Worm (Caenorhabditis elegans) whole organism, L4 larva: ENCODE measurements around the gene gcy-20.

ENCODE experiments used
- F10B5.3 ChIP-seq: sonication (generic microtip); optimal IDR thresholded peaks from 2 replicates; lab custom pipeline; 2016; ENCODE audit warnings: mild to moderate bottlenecking, missing genetic modification characterization, missing compliant biosample characterization
- F49E8.2 ChIP-seq: sonication (generic microtip); optimal IDR thresholded peaks from 2 replicates; lab custom pipeline; 2016; ENCODE audit warnings: missing compliant biosample characterization, mild to moderate bottlenecking, missing genetic modification characterization, borderline replicate concordance
- R02D3.7 ChIP-seq: fragments of 150-350 bp; sonication (generic microtip); optimal IDR thresholded peaks from 3 replicates; lab custom pipeline; 2014; ENCODE audit warnings: missing biosample characterization, missing genetic modification characterization
- T26A8.4 ChIP-seq: fragments of 200-800 bp; sonication (Bioruptor generic); IDR thresholded peaks from 2 replicates; pipeline ENCODE4 v1.3.6; 2022; ENCODE audit warnings: missing genetic modification characterization, missing compliant biosample characterization
- Y48G9A.11 ChIP-seq: fragments of 200-800 bp; sonication (Bioruptor generic); IDR thresholded peaks from 2 replicates; pipeline ENCODE4 v1.3.6; 2022; ENCODE audit warnings: missing genetic modification reagents, missing genetic modification characterization, missing compliant biosample characterization
- Y5F2A.4 ChIP-seq: fragments of 200-800 bp; sonication (Bioruptor generic); optimal IDR thresholded peaks from 2 replicates; lab custom pipeline; 2018; ENCODE audit warnings: mild to moderate bottlenecking, missing genetic modification characterization, missing compliant biosample characterization
- attf-4 ChIP-seq: sonication (generic microtip); optimal IDR thresholded peaks from 3 replicates; lab custom pipeline; 2017; ENCODE audit warnings: missing biosample characterization, missing genetic modification characterization
- ceh-28 ChIP-seq: fragments of 150-350 bp; optimal IDR thresholded peaks from 2 replicates; lab custom pipeline; 2014; ENCODE audit warnings: missing biosample characterization, missing genetic modification reagents, missing genetic modification characterization
- ceh-44 ChIP-seq: fragments of 200-800 bp; sonication (Bioruptor generic); IDR thresholded peaks from 2 replicates; pipeline ENCODE4 v1.3.6; 2022; ENCODE audit warnings: missing genetic modification reagents, missing genetic modification characterization, missing compliant biosample characterization
- ceh-62 ChIP-seq: sonication (generic microtip); optimal IDR thresholded peaks from 2 replicates; lab custom pipeline; 2017; ENCODE audit warnings: missing biosample characterization, missing genetic modification characterization
- cey-2 ChIP-seq: sonication (generic microtip); optimal IDR thresholded peaks from 3 replicates; lab custom pipeline; 2017; ENCODE audit warnings: missing genetic modification characterization, mild to moderate bottlenecking, missing compliant biosample characterization, antibody characterized with exemption, borderline replicate concordance; ENCODE audit not compliant: insufficient read depth
- ctbp-1 ChIP-seq: fragments of 200-800 bp; sonication (Bioruptor generic); IDR thresholded peaks from 2 replicates; pipeline ENCODE4 v1.3.6; 2022; ENCODE audit warnings: missing genetic modification reagents, missing genetic modification characterization, missing compliant biosample characterization
- dmd-6 ChIP-seq: fragments of 200-800 bp; sonication (Bioruptor generic); IDR thresholded peaks from 2 replicates; pipeline ENCODE4 v1.3.6; 2022; ENCODE audit warnings: missing genetic modification reagents, missing genetic modification characterization, missing compliant biosample characterization
- dpl-1 ChIP-seq: fragments of 150-350 bp; optimal IDR thresholded peaks from 2 replicates; lab custom pipeline; 2014; ENCODE audit warnings: missing biosample characterization, missing genetic modification reagents, missing genetic modification characterization
- egl-43 ChIP-seq: fragments of 200-800 bp; sonication (Bioruptor generic); IDR thresholded peaks from 2 replicates; pipeline ENCODE4 v1.3.6; 2022; ENCODE audit warnings: missing genetic modification reagents, missing genetic modification characterization, missing compliant biosample characterization
- fos-1 ChIP-seq: fragments of 150-350 bp; optimal IDR thresholded peaks from 2 replicates; lab custom pipeline; 2014; ENCODE audit warnings: missing biosample characterization, missing genetic modification characterization
- hif-1 ChIP-seq, 2 experiments: sonication (generic microtip); optimal IDR thresholded peaks; 2 replicates each; lab custom pipeline; 2016 to 2017; ENCODE audit warnings: missing compliant biosample characterization in 2 of 2, missing genetic modification characterization in 2 of 2, missing genetic modification reagents in 2 of 2, missing genotype in 2 of 2, mild to moderate bottlenecking in 1 of 2
- lim-7 ChIP-seq: fragments of 200-800 bp; sonication (Bioruptor generic); IDR thresholded peaks from 2 replicates; pipeline ENCODE4 v1.3.6; 2022; ENCODE audit warnings: missing genetic modification characterization, missing compliant biosample characterization
- lin-1 ChIP-seq: fragments of 200-800 bp; sonication (Bioruptor generic); IDR thresholded peaks from 2 replicates; pipeline ENCODE4 v1.3.6; 2022; ENCODE audit warnings: missing genetic modification reagents, missing genetic modification characterization, missing compliant biosample characterization
- lin-13 ChIP-seq: fragments of 150-350 bp; optimal IDR thresholded peaks from 2 replicates; lab custom pipeline; 2014; ENCODE audit warnings: missing biosample characterization, missing genetic modification reagents, missing genetic modification characterization
- lin-15B ChIP-seq: fragments of 150-350 bp; sonication (generic microtip); optimal IDR thresholded peaks from 3 replicates; lab custom pipeline; 2014; ENCODE audit warnings: missing biosample characterization, missing genetic modification characterization
- lin-29 ChIP-seq: fragments of 200-800 bp; sonication (Bioruptor generic); IDR thresholded peaks from 2 replicates; pipeline ENCODE4 v1.3.6; 2022; ENCODE audit warnings: missing genetic modification reagents, missing genetic modification characterization, missing compliant biosample characterization
- lin-38 ChIP-seq: fragments of 200-800 bp; sonication (Bioruptor generic); IDR thresholded peaks from 2 replicates; pipeline ENCODE4 v1.3.6; 2022; ENCODE audit warnings: missing genetic modification reagents, missing genetic modification characterization, missing compliant biosample characterization
- lin-39 ChIP-seq: fragments of 150-350 bp; optimal IDR thresholded peaks from 2 replicates; lab custom pipeline; 2014; ENCODE audit warnings: missing biosample characterization, missing genetic modification reagents, missing genetic modification characterization
- mdl-1 ChIP-seq, 2 experiments: fragments of 150-350 bp in 1 of 2; sonication (generic microtip) in 1 of 2; optimal IDR thresholded peaks; 2 replicates each; lab custom pipeline; 2014 to 2017; ENCODE audit warnings: missing biosample characterization in 2 of 2, missing genetic modification characterization in 2 of 2
- mes-2 ChIP-seq: sonication (generic microtip); optimal IDR thresholded peaks from 2 replicates; lab custom pipeline; 2016; ENCODE audit warnings: missing genotype, mild to moderate bottlenecking, missing genetic modification characterization, missing compliant biosample characterization; ENCODE audit not compliant: poor library complexity, severe bottlenecking
- mxl-2 ChIP-seq: fragments of 200-800 bp; sonication (Bioruptor generic); conservative IDR thresholded peaks from 2 replicates; pipeline ENCODE4 v1.3.6; 2022; ENCODE audit warnings: missing genetic modification reagents, missing genetic modification characterization, missing compliant biosample characterization
- mxl-3 ChIP-seq: fragments of 200-800 bp; sonication (Bioruptor generic); optimal IDR thresholded peaks from 2 replicates; lab custom pipeline; 2018; ENCODE audit warnings: mild to moderate bottlenecking, missing genetic modification characterization, missing compliant biosample characterization
- nhr-10 ChIP-seq: fragments of 150-350 bp; optimal IDR thresholded peaks from 2 replicates; lab custom pipeline; 2014; ENCODE audit warnings: missing biosample characterization, missing genetic modification characterization
- nhr-102 ChIP-seq: sonication (generic microtip); optimal IDR thresholded peaks from 2 replicates; lab custom pipeline; 2016; ENCODE audit warnings: mild to moderate bottlenecking, missing genetic modification characterization, moderate library complexity, missing compliant biosample characterization
- nhr-6 ChIP-seq: fragments of 150-350 bp; optimal IDR thresholded peaks from 2 replicates; lab custom pipeline; 2014; ENCODE audit warnings: missing biosample characterization, missing genetic modification characterization
- pqm-1 ChIP-seq: sonication (generic microtip); optimal IDR thresholded peaks from 2 replicates; lab custom pipeline; 2017; ENCODE audit warnings: missing biosample characterization, missing genetic modification characterization
- saeg-2 ChIP-seq: fragments of 200-800 bp; sonication (Bioruptor generic); IDR thresholded peaks from 2 replicates; pipeline ENCODE4 v1.3.6; 2022; ENCODE audit warnings: missing genetic modification reagents, missing genetic modification characterization, missing compliant biosample characterization
- sdz-12 ChIP-seq: fragments of 200-800 bp; sonication (Bioruptor generic); optimal IDR thresholded peaks from 2 replicates; lab custom pipeline; 2018; ENCODE audit warnings: mild to moderate bottlenecking, missing genetic modification characterization, missing compliant biosample characterization
- set-16 ChIP-seq: fragments of 200-800 bp; sonication (Bioruptor generic); IDR thresholded peaks from 2 replicates; pipeline ENCODE4 v1.3.6; 2022; ENCODE audit warnings: missing genetic modification reagents, missing genetic modification characterization, missing compliant biosample characterization
- snpc-1.2 ChIP-seq: fragments of 200-800 bp; sonication (Bioruptor generic); IDR thresholded peaks from 2 replicates; pipeline ENCODE4 v1.3.6; 2022; ENCODE audit warnings: missing genetic modification reagents, missing genetic modification characterization, missing compliant biosample characterization
- snpc-4 ChIP-seq: fragments of 150-350 bp; optimal IDR thresholded peaks from 2 replicates; lab custom pipeline; 2014; ENCODE audit warnings: missing biosample characterization, missing genetic modification characterization
- spr-1 ChIP-seq: sonication (generic microtip); optimal IDR thresholded peaks from 2 replicates; lab custom pipeline; 2016; ENCODE audit warnings: mild to moderate bottlenecking, missing genetic modification characterization, missing compliant biosample characterization
- unc-39 ChIP-seq: sonication (generic microtip); optimal IDR thresholded peaks from 2 replicates; lab custom pipeline; 2017; ENCODE audit warnings: missing biosample characterization, missing genetic modification characterization
- unc-62 ChIP-seq, 3 experiments: fragments of 150-350 bp in 1 of 3; sonication (generic microtip); optimal IDR thresholded peaks in 2 of 3; peaks in 1 of 3; 1 replicate in 1 of 3; 2 replicates in 2 of 3; lab custom pipeline; 2014 to 2017; ENCODE audit warnings: missing biosample characterization in 3 of 3, missing genetic modification characterization in 3 of 3, missing genetic modification reagents in 3 of 3, missing genotype in 1 of 3
- zag-1 ChIP-seq: fragments of 150-350 bp; optimal IDR thresholded peaks from 2 replicates; lab custom pipeline; 2014; ENCODE audit warnings: missing biosample characterization, missing genetic modification characterization
- zip-11 ChIP-seq: fragments of 200-800 bp; sonication (Bioruptor generic); IDR thresholded peaks from 2 replicates; pipeline ENCODE4 v1.3.6; 2022; ENCODE audit warnings: missing genetic modification characterization, missing compliant biosample characterization
- ztf-7 ChIP-seq: fragments of 150-350 bp; optimal IDR thresholded peaks from 2 replicates; lab custom pipeline; 2014; ENCODE audit warnings: missing biosample characterization, missing genetic modification characterization

The gcy-20 gene

ce11 chrV:16292409-16292808, 38.8 kb upstream of the gcy-20 start, which contains the start of gene oac-5:
Gene oac-5, plus strand, starts transcription at chrV:16292709.
- TF ChIP-seq set-16 (GFP tag; lab: Robert Waterston, UW), result no peak
- TF ChIP-seq dmd-6, result peak; percentile 75

ce11 chrV:16287619-16288018, 34.0 kb upstream of the gcy-20 start, which contains the start of gene F28G4.3:
Gene F28G4.3, minus strand, starts transcription at chrV:16287719.
- TF ChIP-seq nhr-102 (tag; lab: Kevin White, UChicago) (no peak), lin-29 (GFP tag; lab: Robert Waterston, UW) (no peak), mes-2 (tag; lab: Kevin White, UChicago) (no peak), Y5F2A.4 (GFP tag; lab: Kevin White, UChicago) (no peak), ctbp-1 (no peak), lin-38 (GFP tag; lab: Robert Waterston, UW) (no peak), lin-1 (GFP tag; lab: Robert Waterston, UW) (no peak), zip-11 (GFP tag; lab: Robert Waterston, UW) (no peak)
- TF ChIP-seq, all 104 proteins: peak for 0

DNA sequence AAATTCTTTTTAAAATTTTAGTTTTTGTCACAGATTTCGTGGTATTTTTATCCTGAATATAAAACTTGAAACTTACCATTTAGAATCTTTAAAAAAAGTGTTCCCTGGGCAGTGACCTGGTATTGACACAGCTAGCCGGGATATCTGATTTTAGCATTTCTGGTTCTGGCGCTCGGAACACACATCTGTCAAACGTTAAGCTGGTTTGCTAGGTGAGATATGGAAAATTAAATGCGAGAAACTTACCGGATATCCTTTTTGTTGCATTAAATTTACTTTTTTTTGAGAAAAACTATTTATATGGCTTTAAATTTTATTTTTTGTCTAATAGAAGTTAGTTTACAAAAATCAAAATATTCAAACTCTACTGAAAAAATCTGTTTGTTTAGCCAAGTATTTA, 32.2 kb upstream of the gcy-20 start, which contains the start of gene F28G4.4:
TSS of gene F28G4.4 (minus strand) at position 101 of the 400 bp plus-strand sequence.
- TF ChIP-seq Y48G9A.11 (GFP tag; lab: Robert Waterston, UW) (no peak), unc-62 (GFP tag; optimal IDR thresholded peaks at IDR 0.05 in 1 of 2; lab: Kevin White, UChicago) (peak in 1 of 2 experiments; percentile 66), unc-62 (tag; optimal IDR thresholded peaks at IDR 0.05; lab: Kevin White, UChicago) (no peak)

DNA sequence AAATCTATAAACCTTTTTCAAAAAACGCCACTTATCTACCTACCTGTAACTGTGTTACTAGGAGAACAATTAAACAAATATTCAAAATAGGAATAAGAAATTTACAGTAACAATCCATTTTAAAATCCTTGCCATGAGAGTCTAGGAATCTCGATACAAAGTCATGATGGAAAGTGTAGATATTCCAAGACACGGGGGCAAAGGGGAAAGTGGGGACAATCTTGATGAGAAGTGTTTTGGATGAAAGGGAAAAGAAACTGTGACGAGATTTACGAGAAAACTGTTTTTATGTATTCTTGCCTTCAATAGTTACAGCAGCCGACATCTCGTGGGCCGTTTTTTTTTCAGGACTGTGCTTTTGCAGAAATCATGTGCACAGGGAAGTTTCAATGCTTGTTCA, 28.6 kb upstream of the gcy-20 start, which contains the start of gene F28G4.2:
TSS of gene F28G4.2 (minus strand) at position 175 of the 400 bp plus-strand sequence.
- TF ChIP-seq cey-2 (tag; lab: Kevin White, UChicago) (no peak), snpc-4 (tag; lab: Kevin White, UChicago) (no peak), zip-11 (GFP tag; lab: Robert Waterston, UW) (no peak), snpc-1.2 (no peak), R02D3.7 (tag; lab: Kevin White, UChicago) (no peak), attf-4 (tag; lab: Kevin White, UChicago) (no peak), ztf-7 (tag; lab: Kevin White, UChicago) (no peak), ceh-44 (GFP tag; lab: Robert Waterston, UW) (no peak), nhr-6 (tag; lab: Kevin White, UChicago) (no peak), lin-13 (GFP tag; lab: Kevin White, UChicago) (no peak), saeg-2 (GFP tag; lab: Robert Waterston, UW) (no peak), unc-39 (tag; lab: Kevin White, UChicago) (no peak), ceh-28 (no peak), spr-1 (tag; lab: Kevin White, UChicago) (no peak), hif-1 (tag; optimal IDR thresholded peaks at IDR 0.05; lab: Kevin White, UChicago) (no peak)

ce11 chrV:16277918-16278317, 24.3 kb upstream of the gcy-20 start, which contains the start of gene cyp-37B1:
Gene cyp-37B1, plus strand, starts transcription at chrV:16278116.
- TF ChIP-seq mxl-2 (GFP tag; lab: Robert Waterston, UW), result no peak
- peak; percentile 73 for TF ChIP-seq nhr-102 (tag; lab: Kevin White, UChicago)
- TF ChIP-seq sdz-12 (GFP tag; lab: Kevin White, UChicago), result no peak
- no peak for TF ChIP-seq egl-43 (GFP tag; lab: Robert Waterston, UW)
- no peak for TF ChIP-seq mxl-3 (GFP tag; lab: Kevin White, UChicago)
- no peak for TF ChIP-seq lim-7 (GFP tag; lab: Robert Waterston, UW)
- no peak for TF ChIP-seq ceh-62 (tag; lab: Kevin White, UChicago)
- TF ChIP-seq nhr-10 (tag; lab: Kevin White, UChicago), result no peak
- TF ChIP-seq mdl-1 (tag; optimal IDR thresholded peaks at IDR 0.05; lab: Kevin White, UChicago), result no peak
- TF ChIP-seq spr-1 (tag; lab: Kevin White, UChicago), result no peak
- no peak for TF ChIP-seq fos-1
- no peak for TF ChIP-seq F49E8.2
- no peak for TF ChIP-seq lin-15B (tag; lab: Kevin White, UChicago)
- TF ChIP-seq hif-1 (tag; optimal IDR thresholded peaks at IDR 0.05; lab: Kevin White, UChicago), result no peak
- no peak for TF ChIP-seq ctbp-1
- no peak for TF ChIP-seq F10B5.3 (tag; lab: Kevin White, UChicago)
- TF ChIP-seq zag-1 (tag; lab: Kevin White, UChicago), result no peak
- TF ChIP-seq dpl-1 (GFP tag; lab: Kevin White, UChicago), result no peak
- TF ChIP-seq nhr-6 (tag; lab: Kevin White, UChicago), result no peak
- no peak for TF ChIP-seq T26A8.4 (GFP tag; lab: Robert Waterston, UW)
- peak; percentile 89 for TF ChIP-seq pqm-1 (tag; lab: Kevin White, UChicago)
- TF ChIP-seq lin-39 (tag; lab: Kevin White, UChicago), result no peak
